Fruit fly (Drosophila melanogaster) Kc167 (cell line): ENCODE results near the gene rols.

Source experiments
- Myc ChIP-seq: fragments of >200 bp; optimal IDR thresholded peaks from 2 replicates; lab custom pipeline; 2017; ENCODE audit warnings: missing external identifiers
- ttk ChIP-seq: sonication (Bioruptor generic); optimal IDR thresholded peaks from 2 replicates; lab custom pipeline; 2017; ENCODE audit warnings: missing external identifiers

- TF ChIP-seq ttk (lab: Kevin White, UChicago) (no peak), Myc (lab: Kevin White, UChicago) (no peak)
Measured at dm6 chr3L:12107378-12107777, 42.7 kb upstream of the rols start.
